Worm (Caenorhabditis elegans): ENCODE measurements around the gene lips-6.

The lips-6 gene

ce11 chrIV:12029074-12029473, 13.6 kb upstream of the lips-6 start, which contains the start of gene tgn-38:
Gene tgn-38 (minus strand): TSS chrIV:12029174.
- no peak for TF ChIP-seq med-1 (GFP tag; optimal IDR thresholded peaks at IDR 0.05; ENCODE audit: insufficient read depth)
- no peak for TF ChIP-seq tab-1 (GFP tag; IDR thresholded peaks at IDR 0.05)
- TF ChIP-seq ztf-23 (GFP tag; IDR thresholded peaks at IDR 0.05): no peak
- no peak for TF ChIP-seq ref-1 (GFP tag; conservative IDR thresholded peaks at IDR 0.05)
- TF ChIP-seq T22C8.4 (GFP tag; IDR thresholded peaks at IDR 0.05): no peak
- no peak for TF ChIP-seq flt-1 (GFP tag; IDR thresholded peaks at IDR 0.05)
- no peak for TF ChIP-seq cog-1 (tag; optimal IDR thresholded peaks at IDR 0.05)
- TF ChIP-seq ztf-29 (GFP tag; IDR thresholded peaks at IDR 0.05): no peak
- TF ChIP-seq klf-2 (GFP tag; conservative IDR thresholded peaks at IDR 0.05): no peak

ce11 chrIV:12021360-12021759, 5.9 kb upstream of the lips-6 start:
- no peak for TF ChIP-seq tab-1 (GFP tag; IDR thresholded peaks at IDR 0.05)
- no peak for TF ChIP-seq ztf-23 (GFP tag; IDR thresholded peaks at IDR 0.05)
- no peak for TF ChIP-seq klf-2 (GFP tag; conservative IDR thresholded peaks at IDR 0.05)
- TF ChIP-seq flt-1 (GFP tag; IDR thresholded peaks at IDR 0.05): no peak
- no peak for TF ChIP-seq T22C8.4 (GFP tag; IDR thresholded peaks at IDR 0.05)
- no peak for TF ChIP-seq ref-1 (GFP tag; conservative IDR thresholded peaks at IDR 0.05)
- TF ChIP-seq cog-1 (tag; optimal IDR thresholded peaks at IDR 0.05): no peak
- no peak for TF ChIP-seq ztf-29 (GFP tag; IDR thresholded peaks at IDR 0.05)
- TF ChIP-seq med-1 (GFP tag; optimal IDR thresholded peaks at IDR 0.05; ENCODE audit: insufficient read depth): no peak

- TF ChIP-seq klf-2 (GFP tag; conservative IDR thresholded peaks at IDR 0.05): no peak
- no peak for TF ChIP-seq T22C8.4 (GFP tag; IDR thresholded peaks at IDR 0.05)
- no peak for TF ChIP-seq ztf-23 (GFP tag; IDR thresholded peaks at IDR 0.05)
- TF ChIP-seq tab-1 (GFP tag; IDR thresholded peaks at IDR 0.05): no peak
- TF ChIP-seq ref-1 (GFP tag; conservative IDR thresholded peaks at IDR 0.05): no peak
- TF ChIP-seq ztf-29 (GFP tag; IDR thresholded peaks at IDR 0.05): no peak
- no peak for TF ChIP-seq cog-1 (tag; optimal IDR thresholded peaks at IDR 0.05)
- no peak for TF ChIP-seq med-1 (GFP tag; optimal IDR thresholded peaks at IDR 0.05; ENCODE audit: insufficient read depth)
- no peak for TF ChIP-seq flt-1 (GFP tag; IDR thresholded peaks at IDR 0.05)
Measured at ce11 chrIV:12018920-12019319, 3.4 kb upstream of the lips-6 start.

ce11 chrIV:12013120-12013519, 2.4 kb downstream of the lips-6 start, which contains the start of gene spe-17:
Gene spe-17 (plus strand): TSS chrIV:12013420.
- TF ChIP-seq cog-1 (tag; optimal IDR thresholded peaks at IDR 0.05) (no peak), klf-2 (GFP tag; conservative IDR thresholded peaks at IDR 0.05) (no peak), T22C8.4 (GFP tag; IDR thresholded peaks at IDR 0.05) (no peak)

- TF ChIP-seq ztf-23 (GFP tag; IDR thresholded peaks at IDR 0.05) (no peak), klf-2 (GFP tag; conservative IDR thresholded peaks at IDR 0.05) (no peak), med-1 (GFP tag; optimal IDR thresholded peaks at IDR 0.05; ENCODE audit: insufficient read depth) (no peak), ref-1 (GFP tag; conservative IDR thresholded peaks at IDR 0.05) (no peak), flt-1 (GFP tag; IDR thresholded peaks at IDR 0.05) (no peak), tab-1 (GFP tag; IDR thresholded peaks at IDR 0.05) (no peak), T22C8.4 (GFP tag; IDR thresholded peaks at IDR 0.05) (no peak)
Measured at ce11 chrIV:12012439-12013003, 3.0 kb downstream of the lips-6 start.

DNA sequence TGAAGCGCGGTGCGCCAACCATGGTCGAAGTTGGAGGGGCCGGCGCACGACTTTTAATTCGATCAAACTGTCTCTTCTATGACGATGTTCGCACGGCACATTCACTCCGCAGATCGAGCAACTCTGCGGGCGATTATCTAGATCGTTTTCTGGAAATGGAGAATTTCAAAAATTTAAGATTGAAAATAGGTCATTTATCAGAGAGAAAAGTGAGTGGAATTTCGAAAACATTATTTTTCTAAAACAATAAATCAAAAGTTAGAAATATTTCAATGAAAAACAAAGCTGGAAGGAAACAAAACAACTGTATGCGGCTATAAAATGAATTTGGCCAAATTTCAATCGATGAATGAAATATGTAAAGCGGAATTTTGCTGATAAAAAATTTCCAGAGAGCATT, 4.6 kb downstream of the lips-6 start, which contains the start of the genes ZK617.26 and unc-22:
TSS of gene ZK617.26 (minus strand) at position 101 of the 400 bp plus-strand sequence.
TSS of gene unc-22 (minus strand) at position 149 of the 400 bp plus-strand sequence.
- TF ChIP-seq cog-1 (tag; optimal IDR thresholded peaks at IDR 0.05): no peak
- TF ChIP-seq flt-1 (GFP tag; IDR thresholded peaks at IDR 0.05): no peak
- no peak for TF ChIP-seq klf-2 (GFP tag; conservative IDR thresholded peaks at IDR 0.05)
- no peak for TF ChIP-seq ztf-29 (GFP tag; IDR thresholded peaks at IDR 0.05)
- no peak for TF ChIP-seq ztf-23 (GFP tag; IDR thresholded peaks at IDR 0.05)
- no peak for TF ChIP-seq T22C8.4 (GFP tag; IDR thresholded peaks at IDR 0.05)
- no peak for TF ChIP-seq ref-1 (GFP tag; conservative IDR thresholded peaks at IDR 0.05)
- no peak for TF ChIP-seq med-1 (GFP tag; optimal IDR thresholded peaks at IDR 0.05; ENCODE audit: insufficient read depth)

DNA sequence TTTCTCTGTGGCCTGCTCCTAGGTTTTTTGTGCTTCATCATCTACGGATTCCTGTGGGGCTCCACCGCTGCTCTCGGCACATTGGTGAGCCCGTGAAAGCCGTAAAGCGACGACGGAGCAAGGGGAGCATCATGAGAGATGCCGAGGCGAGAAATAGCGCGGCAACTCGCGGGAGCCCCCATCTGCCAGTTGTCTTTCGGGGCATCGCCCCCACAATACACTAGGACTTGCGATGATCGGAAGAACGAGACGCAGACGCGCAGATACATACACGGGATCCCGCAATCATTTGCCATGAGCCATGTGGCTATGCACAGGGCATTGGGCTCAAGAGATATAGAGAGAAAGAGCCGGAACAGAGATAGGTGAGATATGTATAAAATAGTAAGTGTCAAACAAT, 5.1 kb downstream of the lips-6 start:
- TF ChIP-seq ztf-23 (GFP tag; IDR thresholded peaks at IDR 0.05): no peak
- TF ChIP-seq cog-1 (tag; optimal IDR thresholded peaks at IDR 0.05): no peak
- TF ChIP-seq ref-1 (GFP tag; conservative IDR thresholded peaks at IDR 0.05): no peak
- no peak for TF ChIP-seq flt-1 (GFP tag; IDR thresholded peaks at IDR 0.05)
- TF ChIP-seq med-1 (GFP tag; optimal IDR thresholded peaks at IDR 0.05; ENCODE audit: insufficient read depth): no peak
- no peak for TF ChIP-seq T22C8.4 (GFP tag; IDR thresholded peaks at IDR 0.05)
- no peak for TF ChIP-seq klf-2 (GFP tag; conservative IDR thresholded peaks at IDR 0.05)
- TF ChIP-seq tab-1 (GFP tag; IDR thresholded peaks at IDR 0.05): no peak
- no peak for TF ChIP-seq ztf-29 (GFP tag; IDR thresholded peaks at IDR 0.05)

DNA sequence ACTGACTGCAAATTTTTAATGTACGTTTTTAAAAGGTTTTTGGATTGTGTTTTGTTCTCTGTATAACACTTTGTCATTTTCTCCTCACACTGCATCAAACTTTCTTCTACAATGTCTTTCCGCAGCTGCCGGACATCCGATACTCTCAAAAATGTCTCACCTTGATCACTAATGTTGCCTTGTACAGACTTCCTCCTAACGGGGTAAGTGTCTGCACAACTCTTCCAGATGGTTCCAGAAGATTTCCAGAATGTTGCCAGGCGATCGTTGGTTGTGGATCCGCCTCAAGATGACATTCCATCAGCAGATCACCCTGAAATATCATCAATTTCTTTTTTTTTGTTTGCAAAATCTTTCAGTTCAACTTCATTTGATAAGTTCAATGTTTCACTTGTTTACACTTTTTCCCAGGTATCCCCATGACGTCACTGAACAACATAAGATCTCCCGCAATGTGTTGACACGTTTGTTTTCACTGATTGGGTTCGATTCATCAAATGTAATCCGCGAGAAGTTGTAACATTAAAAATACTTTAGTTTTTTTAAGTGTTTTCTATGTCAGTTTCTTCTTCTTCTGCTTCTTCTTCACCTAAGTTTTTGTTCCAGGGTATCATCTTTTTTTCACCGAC, 6.3 kb downstream of the lips-6 start:
- TF ChIP-seq ref-1 (GFP tag; conservative IDR thresholded peaks at IDR 0.05): no peak
- TF ChIP-seq T22C8.4 (GFP tag; IDR thresholded peaks at IDR 0.05): no peak
- no peak for TF ChIP-seq tab-1 (GFP tag; IDR thresholded peaks at IDR 0.05)
- no peak for TF ChIP-seq klf-2 (GFP tag; conservative IDR thresholded peaks at IDR 0.05)
- no peak for TF ChIP-seq ztf-23 (GFP tag; IDR thresholded peaks at IDR 0.05)
- TF ChIP-seq flt-1 (GFP tag; IDR thresholded peaks at IDR 0.05): no peak
- TF ChIP-seq cog-1 (tag; optimal IDR thresholded peaks at IDR 0.05): no peak
- no peak for TF ChIP-seq ztf-29 (GFP tag; IDR thresholded peaks at IDR 0.05)
- no peak for TF ChIP-seq med-1 (GFP tag; optimal IDR thresholded peaks at IDR 0.05; ENCODE audit: insufficient read depth)

- no peak for TF ChIP-seq tab-1 (GFP tag; IDR thresholded peaks at IDR 0.05)
- no peak for TF ChIP-seq ref-1 (GFP tag; conservative IDR thresholded peaks at IDR 0.05)
- TF ChIP-seq ztf-29 (GFP tag; IDR thresholded peaks at IDR 0.05): no peak
- no peak for TF ChIP-seq cog-1 (tag; optimal IDR thresholded peaks at IDR 0.05)
- no peak for TF ChIP-seq ztf-23 (GFP tag; IDR thresholded peaks at IDR 0.05)
- TF ChIP-seq med-1 (GFP tag; optimal IDR thresholded peaks at IDR 0.05; ENCODE audit: insufficient read depth): no peak
- TF ChIP-seq flt-1 (GFP tag; IDR thresholded peaks at IDR 0.05): no peak
- TF ChIP-seq klf-2 (GFP tag; conservative IDR thresholded peaks at IDR 0.05): no peak
Measured at ce11 chrIV:12005090-12005770, 10.3 kb downstream of the lips-6 start.
